Fruit fly (Drosophila melanogaster) whole organism, embryonic: ENCODE results near the gene AlaRS-m.
A peak's percentile ranks its signal among the peaks of the same experiment; 100 is the strongest.

Source experiments
- B-H2 ChIP-seq: fragments of 200-800 bp; sonication (Bioruptor generic); optimal IDR thresholded peaks from 2 replicates; lab custom pipeline; 2018; ENCODE audit warnings: missing biosample characterization, mild to moderate bottlenecking, missing genetic modification characterization
- CG10274 ChIP-seq: fragments of 200-800 bp; sonication (Bioruptor generic); optimal IDR thresholded peaks from 3 replicates; lab custom pipeline; 2017; ENCODE audit warnings: missing biosample characterization, mild to moderate bottlenecking, missing genetic modification characterization
- CG10543 ChIP-seq: fragments of 200-800 bp; sonication (Bioruptor generic); optimal IDR thresholded peaks from 3 replicates; lab custom pipeline; 2017; ENCODE audit warnings: missing biosample characterization, mild to moderate bottlenecking, missing genetic modification characterization, moderate library complexity
- CG10654 ChIP-seq: fragments of 200-800 bp; sonication (Bioruptor generic); optimal IDR thresholded peaks from 2 replicates; lab custom pipeline; 2016; ENCODE audit warnings: missing biosample characterization, missing genetic modification characterization
- CG12104 ChIP-seq: fragments of 200-800 bp; sonication (Bioruptor generic); optimal IDR thresholded peaks from 3 replicates; lab custom pipeline; 2016; ENCODE audit warnings: missing biosample characterization, missing genetic modification characterization
- CG12219 ChIP-seq: fragments of 200-800 bp; sonication (Bioruptor generic); optimal IDR thresholded peaks from 3 replicates; lab custom pipeline; 2018; ENCODE audit warnings: missing biosample characterization, mild to moderate bottlenecking, missing genetic modification characterization
- CG12236 ChIP-seq: fragments of 200-800 bp; sonication (Bioruptor generic); optimal IDR thresholded peaks from 2 replicates; lab custom pipeline; 2016; ENCODE audit warnings: missing biosample characterization, missing genetic modification characterization
- CG12299 ChIP-seq: fragments of 200-800 bp; sonication (Bioruptor generic); optimal IDR thresholded peaks from 2 replicates; lab custom pipeline; 2018; ENCODE audit warnings: missing biosample characterization, mild to moderate bottlenecking, missing genetic modification characterization
- CG13624 ChIP-seq: fragments of 200-800 bp; sonication (Bioruptor generic); optimal IDR thresholded peaks from 2 replicates; lab custom pipeline; 2016; ENCODE audit warnings: missing biosample characterization, missing genetic modification characterization
- CG14667 ChIP-seq: fragments of 200-800 bp; sonication (Bioruptor generic); IDR thresholded peaks from 2 replicates; pipeline ENCODE4 v1.3.6; 2022; ENCODE audit warnings: missing biosample characterization, missing genetic modification characterization
- CG14710 ChIP-seq: fragments of 200-800 bp; sonication (Bioruptor generic); optimal IDR thresholded peaks from 3 replicates; lab custom pipeline; 2019; ENCODE audit warnings: missing biosample characterization, mild to moderate bottlenecking, missing genetic modification characterization, moderate library complexity
- CG2678 ChIP-seq: fragments of 200-800 bp; sonication (Bioruptor generic); optimal IDR thresholded peaks from 3 replicates; lab custom pipeline; 2019; ENCODE audit warnings: missing biosample characterization, mild to moderate bottlenecking, missing genetic modification characterization, moderate library complexity
- CG30431 ChIP-seq: fragments of 200-800 bp; sonication (Bioruptor generic); optimal IDR thresholded peaks from 2 replicates; lab custom pipeline; 2017; ENCODE audit warnings: missing biosample characterization, missing genetic modification characterization
- CG33557 ChIP-seq: fragments of 200-800 bp; sonication (Bioruptor generic); optimal IDR thresholded peaks from 2 replicates; lab custom pipeline; 2019; ENCODE audit warnings: missing biosample characterization, mild to moderate bottlenecking, missing genetic modification characterization, moderate library complexity
- CG6813 ChIP-seq: fragments of 200-800 bp; sonication (Bioruptor generic); optimal IDR thresholded peaks from 2 replicates; lab custom pipeline; 2017; ENCODE audit warnings: missing biosample characterization, missing genetic modification characterization, mild to moderate bottlenecking, moderate library complexity, missing genetic modification reagents
- CG9876 ChIP-seq: fragments of 200-800 bp; sonication (Bioruptor generic); optimal IDR thresholded peaks from 2 replicates; lab custom pipeline; 2016; ENCODE audit warnings: missing biosample characterization, missing genetic modification characterization
- Deaf1 ChIP-seq: fragments of 200-800 bp; optimal IDR thresholded peaks from 3 replicates; lab custom pipeline; 2019; ENCODE audit warnings: missing biosample characterization, mild to moderate bottlenecking, missing genetic modification characterization, moderate library complexity
- Dll ChIP-seq: fragments of 200-800 bp; sonication (Bioruptor generic); IDR thresholded peaks from 4 replicates; pipeline ENCODE4 v1.3.6; 2022; ENCODE audit warnings: missing biosample characterization, missing genetic modification characterization; ENCODE audit not compliant: partially characterized antibody
- Dp ChIP-seq: fragments of 200-800 bp; sonication (Bioruptor generic); optimal IDR thresholded peaks from 2 replicates; lab custom pipeline; 2018; ENCODE audit warnings: missing biosample characterization, mild to moderate bottlenecking, missing genetic modification characterization, moderate library complexity
- HmgD ChIP-seq: fragments of 200-800 bp; sonication (Bioruptor generic); optimal IDR thresholded peaks from 3 replicates; lab custom pipeline; 2016; ENCODE audit warnings: missing biosample characterization, missing genetic modification characterization
- Hmx ChIP-seq: fragments of 200-800 bp; sonication (Bioruptor generic); optimal IDR thresholded peaks from 2 replicates; lab custom pipeline; 2016; ENCODE audit warnings: missing biosample characterization, missing genetic modification characterization
- Lim3 ChIP-seq: fragments of 200-800 bp; sonication (Bioruptor generic); IDR thresholded peaks from 2 replicates; pipeline ENCODE4 v1.3.6; 2022; ENCODE audit warnings: missing biosample characterization, missing genetic modification characterization
- Lpt ChIP-seq: fragments of >200 bp; optimal IDR thresholded peaks from 2 replicates; lab custom pipeline; 2018; ENCODE audit warnings: missing biosample characterization, missing genetic modification characterization
- MTF-1 ChIP-seq: fragments of 200-800 bp; sonication (Bioruptor generic); optimal IDR thresholded peaks from 2 replicates; lab custom pipeline; 2018; ENCODE audit warnings: missing biosample characterization, mild to moderate bottlenecking, missing genetic modification characterization, borderline replicate concordance
- NK7.1 ChIP-seq: fragments of 200-800 bp; sonication (Bioruptor generic); optimal IDR thresholded peaks from 3 replicates; lab custom pipeline; 2016; ENCODE audit warnings: missing biosample characterization, missing genetic modification characterization
- Oaz ChIP-seq: fragments of 200-800 bp; sonication (Bioruptor generic); IDR thresholded peaks from 2 replicates; pipeline ENCODE4 v1.3.6; 2022; ENCODE audit warnings: missing biosample characterization, missing genetic modification characterization
- Rfx ChIP-seq: fragments of 200-800 bp; sonication (Bioruptor generic); IDR thresholded peaks from 2 replicates; pipeline ENCODE4 v1.3.6; 2022; ENCODE audit warnings: missing biosample characterization, missing genetic modification characterization
- Sox102F ChIP-seq: fragments of 200-800 bp; sonication (Bioruptor generic); optimal IDR thresholded peaks from 2 replicates; lab custom pipeline; 2018; ENCODE audit warnings: missing biosample characterization, mild to moderate bottlenecking, missing genetic modification characterization, moderate library complexity
- Xrp1 ChIP-seq: fragments of 200-800 bp; sonication (Bioruptor generic); IDR thresholded peaks from 2 replicates; pipeline ENCODE4 v1.3.6; 2022; ENCODE audit warnings: missing biosample characterization, missing genetic modification characterization
- ap ChIP-seq: fragments of 200-800 bp; sonication (Bioruptor generic); IDR thresholded peaks from 2 replicates; pipeline ENCODE4 v1.3.6; 2022; ENCODE audit warnings: missing biosample characterization, missing genetic modification characterization
- ato ChIP-seq: fragments of 200-800 bp; sonication (Bioruptor generic); IDR thresholded peaks from 2 replicates; pipeline ENCODE4 v1.3.6; 2022; ENCODE audit warnings: missing biosample characterization, missing genetic modification characterization; ENCODE audit not compliant: partially characterized antibody
- az2 ChIP-seq: fragments of 200-800 bp; sonication (Bioruptor generic); optimal IDR thresholded peaks from 3 replicates; lab custom pipeline; 2016; ENCODE audit warnings: missing biosample characterization, missing genetic modification characterization
- cato ChIP-seq: fragments of 200-800 bp; sonication (Bioruptor generic); optimal IDR thresholded peaks from 2 replicates; lab custom pipeline; 2016; ENCODE audit warnings: missing biosample characterization, missing genetic modification characterization, borderline replicate concordance
- dm ChIP-seq: fragments of 200-800 bp; sonication (Bioruptor generic); optimal IDR thresholded peaks from 3 replicates; lab custom pipeline; 2016; ENCODE audit warnings: missing biosample characterization, missing genetic modification characterization
- dmrt99B ChIP-seq: fragments of 200-800 bp; sonication (Bioruptor generic); optimal IDR thresholded peaks from 2 replicates; lab custom pipeline; 2018; ENCODE audit warnings: missing biosample characterization, mild to moderate bottlenecking, missing genetic modification characterization, moderate library complexity
- gfzf ChIP-seq: fragments of 200-800 bp; sonication (Bioruptor generic); optimal IDR thresholded peaks from 2 replicates; lab custom pipeline; 2016; ENCODE audit warnings: missing biosample characterization, mild to moderate bottlenecking, missing genetic modification characterization, moderate library complexity
- hbn ChIP-seq: fragments of 200-800 bp; sonication (Bioruptor generic); IDR thresholded peaks from 2 replicates; pipeline ENCODE4 v1.3.6; 2022; ENCODE audit warnings: missing biosample characterization, missing genetic modification characterization; ENCODE audit not compliant: partially characterized antibody
- jigr1 ChIP-seq: fragments of 200-800 bp; sonication (Bioruptor generic); IDR thresholded peaks from 3 replicates; pipeline ENCODE4 v1.3.6; 2022; ENCODE audit warnings: missing biosample characterization, missing genetic modification characterization
- knrl ChIP-seq: fragments of 200-800 bp; sonication (Bioruptor generic); IDR thresholded peaks from 3 replicates; pipeline ENCODE4 v1.3.6; 2022; ENCODE audit warnings: missing biosample characterization, missing genetic modification characterization; ENCODE audit not compliant: partially characterized antibody
- phol ChIP-seq: fragments of 200-800 bp; sonication (Bioruptor generic); optimal IDR thresholded peaks from 3 replicates; lab custom pipeline; 2018; ENCODE audit warnings: missing biosample characterization, mild to moderate bottlenecking, missing genetic modification characterization, moderate library complexity
- pita ChIP-seq: fragments of 200-800 bp; sonication (Bioruptor generic); optimal IDR thresholded peaks from 2 replicates; lab custom pipeline; 2017; ENCODE audit warnings: missing biosample characterization, mild to moderate bottlenecking, missing genetic modification characterization
- repo ChIP-seq: fragments of 200-800 bp; sonication (Bioruptor generic); optimal IDR thresholded peaks from 2 replicates; lab custom pipeline; 2016; ENCODE audit warnings: missing biosample characterization, missing genetic modification characterization
- sc ChIP-seq, 3 experiments: fragments of >200 bp in 2 of 3; fragments of 200-800 bp in 1 of 3; sonication (Bioruptor generic) in 1 of 3; optimal IDR thresholded peaks; 2 replicates in 2 of 3; 3 replicates in 1 of 3; lab custom pipeline; 2017; ENCODE audit warnings: mild to moderate bottlenecking in 1 of 3, missing biosample characterization in 1 of 3, missing genetic modification characterization in 1 of 3, missing genetic modification reagents in 1 of 3
- shn ChIP-seq: fragments of 200-800 bp; sonication (Bioruptor generic); optimal IDR thresholded peaks from 3 replicates; lab custom pipeline; 2016; ENCODE audit warnings: missing biosample characterization, missing genetic modification characterization
- sug ChIP-seq: fragments of 200-800 bp; optimal IDR thresholded peaks from 2 replicates; lab custom pipeline; 2019; ENCODE audit warnings: missing biosample characterization, mild to moderate bottlenecking, missing genetic modification characterization, moderate library complexity
- tna ChIP-seq: fragments of 200-800 bp; sonication (Bioruptor generic); IDR thresholded peaks from 2 replicates; pipeline ENCODE4 v1.3.6; 2022; ENCODE audit warnings: missing biosample characterization, missing genetic modification characterization; ENCODE audit not compliant: partially characterized antibody
- wdn ChIP-seq: fragments of 200-800 bp; sonication (Bioruptor generic); IDR thresholded peaks from 2 replicates; pipeline ENCODE4 v1.3.6; 2022; ENCODE audit warnings: missing biosample characterization, missing genetic modification characterization
- wor ChIP-seq: fragments of 200-800 bp; sonication (Bioruptor generic); IDR thresholded peaks from 2 replicates; pipeline ENCODE4 v1.3.6; 2022; ENCODE audit warnings: missing biosample characterization, missing genetic modification characterization

AlaRS-m gene

DNA sequence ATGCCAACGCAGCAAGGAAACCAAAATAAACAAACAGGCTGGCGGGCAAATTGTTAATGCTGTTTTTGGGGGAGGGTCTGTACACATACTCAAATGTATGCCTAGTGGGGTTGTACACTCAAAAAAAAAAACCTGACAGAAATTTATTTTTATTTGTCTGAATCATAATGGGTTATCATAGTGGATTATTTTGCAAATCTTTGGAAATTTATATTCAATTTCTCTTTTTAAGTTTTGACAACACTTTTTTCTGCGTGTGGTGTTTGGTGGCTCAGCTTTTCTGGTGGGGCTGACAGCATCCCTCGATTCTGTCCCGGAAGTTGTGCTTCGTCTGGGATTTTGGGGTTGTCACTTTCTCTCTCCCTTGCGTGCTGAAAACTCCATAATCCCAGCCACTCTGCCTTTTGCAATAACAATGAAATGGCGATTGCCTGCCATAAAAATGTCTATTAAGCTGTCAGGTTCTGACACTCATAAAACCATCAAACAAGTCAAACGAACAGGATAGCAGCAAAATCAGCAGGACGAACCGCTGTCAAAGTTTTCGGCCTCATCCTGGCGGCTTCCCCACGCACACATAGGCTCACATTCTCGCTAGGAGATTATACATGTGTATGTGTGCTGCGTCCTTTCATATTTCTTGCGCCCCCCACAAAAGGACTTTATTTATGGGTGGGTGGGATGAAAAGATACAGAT, 9.2 kb downstream of the AlaRS-m start (continued):
- TF ChIP-seq Xrp1 (GFP tag; lab: Robert Waterston, UW) (peak; percentile 87), B-H2 (GFP tag; lab: Kevin White, UChicago) (peak; percentile 69), Sox102F (GFP tag; lab: Kevin White, UChicago) (peak; percentile 80), CG2678 (peak; percentile 85), phol (tag; lab: Kevin White, UChicago) (no peak), CG12219 (GFP tag; lab: Kevin White, UChicago) (peak; percentile 55), CG10543 (GFP tag; lab: Kevin White, UChicago) (peak; percentile 66), CG12299 (peak; percentile 77), CG13624 (peak; percentile 83), sug (tag; lab: Kevin White, UChicago) (peak; percentile 7), tna (GFP tag; lab: Robert Waterston, UW) (no peak), jigr1 (GFP tag; lab: Robert Waterston, UW) (peak; percentile 61; the same call in 1 of the 3 replicates), Lpt (no peak), Deaf1 (tag; lab: Kevin White, UChicago) (no peak), wdn (GFP tag; lab: Robert Waterston, UW) (no peak; the same call in 1 of the 2 replicates), Hmx (GFP tag; lab: Kevin White, UChicago) (no peak), CG10274 (no peak), az2 (GFP tag; lab: Kevin White, UChicago) (peak; percentile 69), CG6813 (GFP tag; lab: Kevin White, UChicago) (peak; percentile 70), NK7.1 (peak; percentile 62), knrl (GFP tag; lab: Robert Waterston, UW) (no peak), CG14710 (tag; lab: Kevin White, UChicago) (peak; percentile 51), Rfx (GFP tag; lab: Robert Waterston, UW) (peak; percentile 85), Dp (no peak), sc (optimal IDR thresholded peaks at IDR 0.05; lab: Kevin White, UChicago) (no peak), sc (GFP tag; optimal IDR thresholded peaks at IDR 0.05; lab: Kevin White, UChicago) (no peak), Dll (GFP tag; lab: Robert Waterston, UW) (no peak), CG14667 (GFP tag; lab: Robert Waterston, UW) (no peak; the same call in 1 of the 2 replicates), wor (GFP tag; lab: Robert Waterston, UW) (peak; percentile 58), hbn (GFP tag; lab: Robert Waterston, UW) (no peak), Oaz (GFP tag; lab: Robert Waterston, UW) (no peak; the same call in none of the 2 replicates), ap (GFP tag; lab: Robert Waterston, UW) (peak; percentile 65), CG33557 (GFP tag; lab: Kevin White, UChicago) (no peak), ato (GFP tag; lab: Robert Waterston, UW) (no peak), dmrt99B (tag; lab: Kevin White, UChicago) (peak; percentile 81), CG9876 (GFP tag; lab: Kevin White, UChicago) (peak; percentile 35), CG12236 (GFP tag; lab: Kevin White, UChicago) (peak; percentile 48), HmgD (GFP tag; lab: Kevin White, UChicago) (no peak), dm (GFP tag; lab: Kevin White, UChicago) (no peak), CG30431 (GFP tag; lab: Kevin White, UChicago) (peak; percentile 20), MTF-1 (no peak), shn (GFP tag; lab: Kevin White, UChicago) (peak; percentile 51), gfzf (GFP tag; lab: Kevin White, UChicago) (no peak), pita (no peak), CG12104 (peak; percentile 43), repo (GFP tag; lab: Kevin White, UChicago) (peak; percentile 52), Lim3 (GFP tag; lab: Robert Waterston, UW) (no peak), cato (GFP tag; lab: Kevin White, UChicago) (peak; percentile 59), CG10654 (GFP tag; lab: Kevin White, UChicago) (peak; percentile 51)
